Fruit fly (Drosophila melanogaster) whole organism, embryonic: ENCODE data around the gene shf.
A peak's percentile ranks its signal among the peaks of the same experiment; 100 is the strongest.

Experiments
- CG10209 ChIP-seq: fragments of 200-800 bp; sonication (Bioruptor generic); optimal IDR thresholded peaks from 3 replicates; lab custom pipeline; 2017; ENCODE audit warnings: missing biosample characterization, mild to moderate bottlenecking, missing genetic modification characterization, missing genetic modification reagents
- CG11247 ChIP-seq: fragments of 200-800 bp; sonication (Bioruptor generic); IDR thresholded peaks from 2 replicates; pipeline ENCODE4 v1.3.6; 2022; ENCODE audit warnings: missing biosample characterization, missing genetic modification characterization
- CG12104 ChIP-seq: fragments of 200-800 bp; sonication (Bioruptor generic); optimal IDR thresholded peaks from 3 replicates; lab custom pipeline; 2016; ENCODE audit warnings: missing biosample characterization, missing genetic modification characterization
- CG17359 ChIP-seq: fragments of 200-800 bp; sonication (Bioruptor generic); optimal IDR thresholded peaks from 3 replicates; lab custom pipeline; 2018; ENCODE audit warnings: missing biosample characterization, mild to moderate bottlenecking, missing genetic modification characterization, moderate library complexity
- CG2116 ChIP-seq: fragments of 200-800 bp; sonication (Bioruptor generic); optimal IDR thresholded peaks from 3 replicates; lab custom pipeline; 2018; ENCODE audit warnings: missing biosample characterization, mild to moderate bottlenecking, missing genetic modification characterization
- CG31365 ChIP-seq: fragments of 200-800 bp; sonication (Bioruptor generic); optimal IDR thresholded peaks from 2 replicates; lab custom pipeline; 2018; ENCODE audit warnings: missing biosample characterization, mild to moderate bottlenecking, missing genetic modification characterization
- CG31441 ChIP-seq: fragments of 200-800 bp; sonication (Bioruptor generic); IDR thresholded peaks from 2 replicates; pipeline ENCODE4 v1.3.6; 2022; ENCODE audit warnings: missing biosample characterization, missing genetic modification characterization
- CG3281 ChIP-seq: fragments of 200-800 bp; sonication (Bioruptor generic); optimal IDR thresholded peaks from 3 replicates; lab custom pipeline; 2017; ENCODE audit warnings: missing biosample characterization, mild to moderate bottlenecking, missing genetic modification characterization
- CG34376 ChIP-seq: fragments of 200-800 bp; sonication (Bioruptor generic); optimal IDR thresholded peaks from 2 replicates; lab custom pipeline; 2018; ENCODE audit warnings: missing biosample characterization, mild to moderate bottlenecking, missing genetic modification characterization
- CG42726 ChIP-seq: fragments of 200-800 bp; sonication (Bioruptor generic); IDR thresholded peaks from 2 replicates; pipeline ENCODE4 v1.3.6; 2022; ENCODE audit warnings: missing biosample characterization, missing genetic modification characterization; ENCODE audit not compliant: partially characterized antibody
- CG4328 ChIP-seq: fragments of 200-800 bp; sonication (Bioruptor generic); optimal IDR thresholded peaks from 3 replicates; lab custom pipeline; 2017; ENCODE audit warnings: missing biosample characterization, missing genetic modification reagents, missing genetic modification characterization
- CG7271 ChIP-seq: fragments of 200-800 bp; sonication (Bioruptor generic); optimal IDR thresholded peaks from 2 replicates; lab custom pipeline; 2018; ENCODE audit warnings: missing biosample characterization, mild to moderate bottlenecking, missing genetic modification characterization, moderate library complexity
- CG7928 ChIP-seq: fragments of 200-800 bp; sonication (Bioruptor generic); optimal IDR thresholded peaks from 2 replicates; lab custom pipeline; 2017; ENCODE audit warnings: missing biosample characterization, mild to moderate bottlenecking, missing genetic modification characterization
- CG8290 ChIP-seq, 3 experiments: fragments of 200-800 bp; sonication (Bioruptor generic); optimal IDR thresholded peaks; 2 replicates each; lab custom pipeline; 2016 to 2019; ENCODE audit warnings: missing biosample characterization in 3 of 3, missing genetic modification characterization in 3 of 3, mild to moderate bottlenecking in 2 of 3, moderate library complexity in 1 of 3
- CG9727 ChIP-seq: fragments of 200-800 bp; sonication (Bioruptor generic); optimal IDR thresholded peaks from 3 replicates; lab custom pipeline; 2017; ENCODE audit warnings: missing biosample characterization, mild to moderate bottlenecking, missing genetic modification characterization
- Dfd ChIP-seq, 2 experiments: fragments of >200 bp; optimal IDR thresholded peaks; 2 replicates each; lab custom pipeline; 2017; ENCODE audit warnings: missing biosample characterization in 2 of 2, missing genetic modification characterization in 2 of 2
- E2f1 ChIP-seq: fragments of 200-800 bp; sonication (Bioruptor generic); IDR thresholded peaks from 2 replicates; pipeline ENCODE4 v1.3.6; 2022; ENCODE audit warnings: missing biosample characterization, missing genetic modification characterization
- Elba2 ChIP-seq: fragments of 200-800 bp; sonication (Bioruptor generic); optimal IDR thresholded peaks from 3 replicates; lab custom pipeline; 2016; ENCODE audit warnings: missing biosample characterization, missing genetic modification characterization
- Ets65A ChIP-seq: fragments of 200-800 bp; sonication (Bioruptor generic); peaks from one replicate; lab custom pipeline; 2016; ENCODE audit warnings: missing biosample characterization, missing genetic modification characterization
- Fer2 ChIP-seq: fragments of 200-800 bp; sonication (Bioruptor generic); optimal IDR thresholded peaks from 2 replicates; lab custom pipeline; 2018; ENCODE audit warnings: missing biosample characterization, mild to moderate bottlenecking, missing genetic modification characterization, moderate library complexity
- HHEX ChIP-seq: fragments of 200-800 bp; sonication (Bioruptor generic); optimal IDR thresholded peaks from 3 replicates; lab custom pipeline; 2017; ENCODE audit warnings: missing biosample characterization, mild to moderate bottlenecking, missing genetic modification characterization, missing genetic modification reagents
- Hand ChIP-seq: fragments of 200-800 bp; sonication (Bioruptor generic); optimal IDR thresholded peaks from 2 replicates; lab custom pipeline; 2017; ENCODE audit warnings: mild to moderate bottlenecking, missing biosample characterization, missing genetic modification reagents, missing genetic modification characterization
- HmgZ ChIP-seq: fragments of 200-800 bp; sonication (Bioruptor generic); optimal IDR thresholded peaks from 2 replicates; lab custom pipeline; 2018; ENCODE audit warnings: missing biosample characterization, mild to moderate bottlenecking, missing genetic modification characterization
- Myb ChIP-seq: fragments of 200-800 bp; sonication (Bioruptor generic); optimal IDR thresholded peaks from 2 replicates; lab custom pipeline; 2016; ENCODE audit warnings: missing biosample characterization, missing genetic modification characterization
- NFAT ChIP-seq: fragments of 200-800 bp; sonication (Bioruptor generic); IDR thresholded peaks from 2 replicates; pipeline ENCODE4 v1.3.6; 2022; ENCODE audit warnings: missing biosample characterization, missing genetic modification characterization
- Nf-YB ChIP-seq: fragments of 200-800 bp; sonication (Bioruptor generic); optimal IDR thresholded peaks from 3 replicates; lab custom pipeline; 2019; ENCODE audit warnings: missing biosample characterization, mild to moderate bottlenecking, missing genetic modification characterization, moderate library complexity
- Ravus ChIP-seq: fragments of 200-800 bp; sonication (Bioruptor generic); IDR thresholded peaks from 2 replicates; pipeline ENCODE4 v1.3.6; 2022; ENCODE audit warnings: missing biosample characterization, missing genetic modification characterization
- Rfx ChIP-seq: fragments of 200-800 bp; sonication (Bioruptor generic); IDR thresholded peaks from 2 replicates; pipeline ENCODE4 v1.3.6; 2022; ENCODE audit warnings: missing biosample characterization, missing genetic modification characterization
- ab ChIP-seq: fragments of 200-800 bp; sonication (Bioruptor generic); optimal IDR thresholded peaks from 2 replicates; lab custom pipeline; 2016; ENCODE audit warnings: missing biosample characterization, missing genetic modification characterization
- ap ChIP-seq: fragments of 200-800 bp; sonication (Bioruptor generic); IDR thresholded peaks from 2 replicates; pipeline ENCODE4 v1.3.6; 2022; ENCODE audit warnings: missing biosample characterization, missing genetic modification characterization
- btn ChIP-seq: fragments of 200-800 bp; sonication (Bioruptor generic); optimal IDR thresholded peaks from 2 replicates; lab custom pipeline; 2016; ENCODE audit warnings: missing biosample characterization, missing genetic modification characterization
- cato ChIP-seq: fragments of 200-800 bp; sonication (Bioruptor generic); optimal IDR thresholded peaks from 2 replicates; lab custom pipeline; 2016; ENCODE audit warnings: missing biosample characterization, missing genetic modification characterization, borderline replicate concordance
- dysf ChIP-seq: fragments of 200-800 bp; sonication (Bioruptor generic); IDR thresholded peaks from 3 replicates; pipeline ENCODE4 v1.3.6; 2022; ENCODE audit warnings: missing biosample characterization, missing genetic modification characterization
- emc ChIP-seq: fragments of 200-800 bp; sonication (Bioruptor generic); optimal IDR thresholded peaks from 2 replicates; lab custom pipeline; 2016; ENCODE audit warnings: missing biosample characterization, missing genetic modification characterization
- ems ChIP-seq: fragments of 200-800 bp; sonication (Bioruptor generic); optimal IDR thresholded peaks from 3 replicates; lab custom pipeline; 2016; ENCODE audit warnings: missing biosample characterization, missing genetic modification characterization
- gce ChIP-seq: fragments of 200-800 bp; sonication (Bioruptor generic); IDR thresholded peaks from 3 replicates; pipeline ENCODE4 v1.3.6; 2022; ENCODE audit warnings: missing biosample characterization, missing genetic modification characterization
- h ChIP-seq: fragments of >200 bp; optimal IDR thresholded peaks from 2 replicates; lab custom pipeline; 2017
- ham ChIP-seq: fragments of 200-800 bp; sonication (Bioruptor generic); IDR thresholded peaks from 2 replicates; pipeline ENCODE4 v1.3.6; 2022; ENCODE audit warnings: missing biosample characterization, missing genetic modification characterization
- hbn ChIP-seq: fragments of 200-800 bp; sonication (Bioruptor generic); IDR thresholded peaks from 2 replicates; pipeline ENCODE4 v1.3.6; 2022; ENCODE audit warnings: missing biosample characterization, missing genetic modification characterization; ENCODE audit not compliant: partially characterized antibody
- ind ChIP-seq: fragments of 200-800 bp; sonication (Bioruptor generic); optimal IDR thresholded peaks from 3 replicates; lab custom pipeline; 2016; ENCODE audit warnings: missing biosample characterization, missing genetic modification characterization
- lilli ChIP-seq: fragments of 200-800 bp; sonication (Bioruptor generic); optimal IDR thresholded peaks from 3 replicates; lab custom pipeline; 2016; ENCODE audit warnings: missing biosample characterization, missing genetic modification characterization
- maf-S ChIP-seq: fragments of 200-800 bp; sonication (Bioruptor generic); optimal IDR thresholded peaks from 2 replicates; lab custom pipeline; 2016; ENCODE audit warnings: missing biosample characterization, missing genetic modification characterization
- peb ChIP-seq: fragments of 200-800 bp; sonication (Bioruptor generic); IDR thresholded peaks from 2 replicates; pipeline ENCODE4 v1.3.6; 2022; ENCODE audit warnings: missing biosample characterization, missing genetic modification characterization
- pho ChIP-seq: fragments of 200-800 bp; sonication (Bioruptor generic); optimal IDR thresholded peaks from 2 replicates; lab custom pipeline; 2016; ENCODE audit warnings: missing biosample characterization, missing genetic modification characterization
- pnt ChIP-seq: fragments of 200-800 bp; sonication (Bioruptor generic); optimal IDR thresholded peaks from 3 replicates; lab custom pipeline; 2016; ENCODE audit warnings: missing biosample characterization, missing genetic modification characterization
- ranshi ChIP-seq: fragments of 200-800 bp; sonication (Bioruptor generic); IDR thresholded peaks from 2 replicates; pipeline ENCODE4 v1.3.6; 2022; ENCODE audit warnings: missing biosample characterization, missing genetic modification characterization
- sug ChIP-seq: fragments of 200-800 bp; optimal IDR thresholded peaks from 2 replicates; lab custom pipeline; 2019; ENCODE audit warnings: missing biosample characterization, mild to moderate bottlenecking, missing genetic modification characterization, moderate library complexity
- ttk ChIP-seq: fragments of 200-800 bp; sonication (Bioruptor generic); IDR thresholded peaks from 2 replicates; pipeline ENCODE4 v2.1.2; 2022; ENCODE audit warnings: missing biosample characterization, missing genetic modification characterization
- vnd ChIP-seq: fragments of 200-800 bp; sonication (Bioruptor generic); IDR thresholded peaks from 3 replicates; pipeline ENCODE4 v1.3.6; 2022; ENCODE audit warnings: missing biosample characterization, missing genetic modification characterization; ENCODE audit not compliant: partially characterized antibody
- z ChIP-seq: fragments of 200-800 bp; sonication (Bioruptor generic); IDR thresholded peaks from 3 replicates; pipeline ENCODE4 v1.3.6; 2022; ENCODE audit warnings: missing biosample characterization, missing genetic modification characterization

Gene shf

dm6 chrX:6804485-6805295 is 25.2 kb upstream of the shf start (continued):
- TF ChIP-seq Rfx (GFP tag; lab: Robert Waterston, UW) (peak; percentile 90), E2f1 (GFP tag; lab: Robert Waterston, UW) (peak; percentile 83), sug (tag; lab: Kevin White, UChicago) (peak; percentile 1), maf-S (GFP tag; lab: Kevin White, UChicago) (no peak), Ravus (GFP tag; lab: Robert Waterston, UW) (peak; percentile 49), dysf (peak; percentile 87), CG11247 (peak; percentile 80), CG4328 (GFP tag; lab: Kevin White, UChicago) (peak; percentile 5), CG42726 (no peak), Ets65A (GFP tag; lab: Kevin White, UChicago) (peak; percentile 93), CG31365 (tag; lab: Kevin White, UChicago) (peak; percentile 18), CG10209 (peak; percentile 79), cato (peak; percentile 30), ems (peak; percentile 68), Fer2 (tag; lab: Kevin White, UChicago) (peak; percentile 46), peb (GFP tag; lab: Robert Waterston, UW) (peak; percentile 56; the same call in 1 of the 2 replicates), Hand (GFP tag; lab: Kevin White, UChicago) (peak; percentile 64), vnd (GFP tag; lab: Robert Waterston, UW) (no peak), CG3281 (GFP tag; lab: Kevin White, UChicago) (peak; percentile 73), HHEX (GFP tag; lab: Kevin White, UChicago) (peak; percentile 79), Nf-YB (GFP tag; lab: Kevin White, UChicago) (peak; percentile 36), gce (GFP tag; lab: Robert Waterston, UW) (peak; percentile 75; the same call in 1 of the 3 replicates), ind (peak; percentile 79), CG8290 (GFP tag; optimal IDR thresholded peaks at IDR 0.05; lab: Kevin White, UChicago) (no peak), CG8290 (tag; optimal IDR thresholded peaks at IDR 0.05; lab: Kevin White, UChicago) (no peak), CG17359 (tag; lab: Kevin White, UChicago) (peak; percentile 81), CG9727 (GFP tag; lab: Kevin White, UChicago) (peak; percentile 81), NFAT (GFP tag; lab: Robert Waterston, UW) (peak; percentile 84), ranshi (GFP tag; lab: Robert Waterston, UW) (peak; percentile 89), pho (GFP tag; lab: Kevin White, UChicago) (peak; percentile 66), CG7928 (GFP tag; lab: Kevin White, UChicago) (peak; percentile 1), h (lab: Kevin White, UChicago) (no peak), pnt (peak; percentile 63), emc (GFP tag; lab: Kevin White, UChicago) (no peak), z (GFP tag; lab: Robert Waterston, UW) (no peak), CG31441 (GFP tag; lab: Robert Waterston, UW) (no peak; the same call in 1 of the 2 replicates), ttk (peak; percentile 84), Elba2 (GFP tag; lab: Kevin White, UChicago) (peak; percentile 12), lilli (GFP tag; lab: Kevin White, UChicago) (peak; percentile 77), btn (GFP tag; lab: Kevin White, UChicago) (no peak), CG12104 (GFP tag; lab: Kevin White, UChicago) (peak; percentile 8), hbn (GFP tag; lab: Robert Waterston, UW) (no peak), ham (GFP tag; lab: Robert Waterston, UW) (no peak), ap (GFP tag; lab: Robert Waterston, UW) (peak; percentile 78), ab (GFP tag; lab: Kevin White, UChicago) (peak; percentile 31), CG34376 (GFP tag; lab: Kevin White, UChicago) (no peak), Myb (peak; percentile 41), Dfd (GFP tag; optimal IDR thresholded peaks at IDR 0.05; lab: Kevin White, UChicago) (no peak), CG7271 (tag; lab: Kevin White, UChicago) (peak; percentile 3), HmgZ (peak; percentile 51), CG2116 (GFP tag; lab: Kevin White, UChicago) (no peak)
